Fruit fly (Drosophila melanogaster) whole organism, adult: ENCODE results near the gene CG32512.
A peak's percentile ranks its signal among the peaks of the same experiment; 100 is the strongest.

ENCODE experiments used
- CG11617 ChIP-seq: fragments of 200-800 bp; sonication (Bioruptor generic); optimal IDR thresholded peaks from 2 replicates; lab custom pipeline; 2017; ENCODE audit warnings: mild to moderate bottlenecking, missing biosample characterization, missing genetic modification reagents, missing genetic modification characterization
- CG12768 ChIP-seq: fragments of 200-800 bp; sonication (Bioruptor generic); optimal IDR thresholded peaks from 2 replicates; lab custom pipeline; 2017; ENCODE audit warnings: missing biosample characterization, missing genetic modification characterization, mild to moderate bottlenecking, moderate library complexity, missing genetic modification reagents
- CG14711 ChIP-seq: fragments of 200-800 bp; sonication (Bioruptor generic); optimal IDR thresholded peaks from 2 replicates; lab custom pipeline; 2018; ENCODE audit warnings: missing biosample characterization, mild to moderate bottlenecking, missing genetic modification characterization, moderate library complexity
- CG1620 ChIP-seq: fragments of 200-800 bp; sonication (Bioruptor generic); optimal IDR thresholded peaks from 2 replicates; lab custom pipeline; 2016; ENCODE audit warnings: missing biosample characterization, missing genetic modification characterization
- CG33017 ChIP-seq: fragments of 200-800 bp; sonication (Bioruptor generic); optimal IDR thresholded peaks from 2 replicates; lab custom pipeline; 2018; ENCODE audit warnings: missing biosample characterization, mild to moderate bottlenecking, missing genetic modification characterization, moderate library complexity
- CG5204 ChIP-seq: fragments of 200-800 bp; sonication (Bioruptor generic); optimal IDR thresholded peaks from 2 replicates; lab custom pipeline; 2016; ENCODE audit warnings: missing biosample characterization, missing genetic modification characterization
- CG7045 ChIP-seq: fragments of 200-800 bp; sonication (Bioruptor generic); optimal IDR thresholded peaks from 2 replicates; lab custom pipeline; 2017; ENCODE audit warnings: missing biosample characterization, mild to moderate bottlenecking, missing genetic modification characterization
- CG7101 ChIP-seq: fragments of 200-800 bp; sonication (Bioruptor generic); optimal IDR thresholded peaks from 2 replicates; lab custom pipeline; 2018; ENCODE audit warnings: missing biosample characterization, mild to moderate bottlenecking, missing genetic modification characterization, moderate library complexity
- Clk ChIP-seq: fragments of 200-800 bp; sonication (Bioruptor generic); optimal IDR thresholded peaks from 2 replicates; lab custom pipeline; 2017; ENCODE audit warnings: missing biosample characterization, missing genetic modification characterization
- Crg-1 ChIP-seq: fragments of 200-800 bp; sonication (Bioruptor generic); optimal IDR thresholded peaks from 2 replicates; lab custom pipeline; 2016; ENCODE audit warnings: missing biosample characterization, missing genetic modification characterization
- Hr96 ChIP-seq: fragments of 200-800 bp; sonication (Bioruptor generic); optimal IDR thresholded peaks from 2 replicates; lab custom pipeline; 2016; ENCODE audit warnings: missing biosample characterization, missing genetic modification characterization
- Mnt ChIP-seq: fragments of 200-800 bp; sonication (Bioruptor generic); optimal IDR thresholded peaks from 2 replicates; lab custom pipeline; 2016; ENCODE audit warnings: missing biosample characterization, mild to moderate bottlenecking, missing genetic modification characterization
- bab1 ChIP-seq: fragments of 200-800 bp; sonication (Bioruptor generic); optimal IDR thresholded peaks from 3 replicates; lab custom pipeline; 2019; ENCODE audit warnings: missing biosample characterization, mild to moderate bottlenecking, missing genetic modification characterization, moderate library complexity
- cic ChIP-seq: fragments of 200-800 bp; sonication (Bioruptor generic); optimal IDR thresholded peaks from 2 replicates; lab custom pipeline; 2017; ENCODE audit warnings: missing biosample characterization, mild to moderate bottlenecking, missing genetic modification characterization, moderate library complexity
- cnc ChIP-seq, 2 experiments: fragments of >200 bp; optimal IDR thresholded peaks; 2 replicates each; lab custom pipeline; 2017
- kay ChIP-seq: fragments of 200-800 bp; sonication (Bioruptor generic); peaks from one replicate; lab custom pipeline; 2016; ENCODE audit warnings: missing biosample characterization, missing genetic modification characterization, borderline replicate concordance
- ovo ChIP-seq: fragments of 200-800 bp; sonication (Bioruptor generic); optimal IDR thresholded peaks from 2 replicates; lab custom pipeline; 2016; ENCODE audit warnings: missing biosample characterization, missing genetic modification characterization
- pad ChIP-seq: fragments of 200-800 bp; sonication (Bioruptor generic); optimal IDR thresholded peaks from 3 replicates; lab custom pipeline; 2017; ENCODE audit warnings: missing biosample characterization, missing genetic modification characterization, mild to moderate bottlenecking, moderate library complexity, missing genetic modification reagents
- tj ChIP-seq: fragments of 200-800 bp; sonication (Bioruptor generic); optimal IDR thresholded peaks from 3 replicates; lab custom pipeline; 2017; ENCODE audit warnings: missing biosample characterization, mild to moderate bottlenecking, missing genetic modification characterization, moderate library complexity
- toe ChIP-seq: fragments of 200-800 bp; sonication (Bioruptor generic); optimal IDR thresholded peaks from 2 replicates; lab custom pipeline; 2016; ENCODE audit warnings: missing biosample characterization, missing genetic modification characterization

CG32512 gene

dm6 chrX:21045448-21045941 lies 21.8 kb downstream of the CG32512 start:
- TF ChIP-seq CG5204 (GFP tag; lab: Kevin White, UChicago) (no peak), CG14711 (tag; lab: Kevin White, UChicago) (peak; percentile 26)

dm6 chrX:21044831-21045447 lies 22.4 kb downstream of the CG32512 start, which contains the start of gene Cbs:
TSS of gene Cbs (plus strand) at chrX:21045138.
- TF ChIP-seq CG14711 (tag; lab: Kevin White, UChicago) (peak; percentile 25), CG11617 (GFP tag; lab: Kevin White, UChicago) (peak; percentile 73), tj (peak; percentile 36), CG12768 (GFP tag; lab: Kevin White, UChicago) (no peak), kay (peak; percentile 58), Mnt (GFP tag; lab: Kevin White, UChicago) (peak; percentile 65), CG5204 (GFP tag; lab: Kevin White, UChicago) (no peak), CG7045 (GFP tag; lab: Kevin White, UChicago) (peak; percentile 61), Hr96 (GFP tag; lab: Kevin White, UChicago) (no peak), cnc (optimal IDR thresholded peaks at IDR 0.05; lab: Kevin White, UChicago) (no peak), toe (GFP tag; lab: Kevin White, UChicago) (peak; percentile 34), pad (peak; percentile 35), cic (GFP tag; lab: Kevin White, UChicago) (peak; percentile 36), CG7101 (peak; percentile 17), ovo (peak; percentile 94), CG33017 (peak; percentile 51), Crg-1 (peak; percentile 25), CG1620 (GFP tag; lab: Kevin White, UChicago) (peak; percentile 17), Clk (GFP tag; lab: Kevin White, UChicago) (no peak), bab1 (GFP tag; lab: Kevin White, UChicago) (peak; percentile 33)

- TF ChIP-seq cnc (optimal IDR thresholded peaks at IDR 0.05; lab: Kevin White, UChicago): peak in 1 of 2 experiments; percentile 76
- TF ChIP-seq CG7045 (GFP tag; lab: Kevin White, UChicago): no peak
- no peak for TF ChIP-seq CG14711 (tag; lab: Kevin White, UChicago)
These were observed 23.0 kb downstream of the CG32512 start for dm6 chrX:21044278-21044830.

- TF ChIP-seq cnc (optimal IDR thresholded peaks at IDR 0.05; lab: Kevin White, UChicago): no peak
- peak; percentile 35 for TF ChIP-seq toe (GFP tag; lab: Kevin White, UChicago)
- TF ChIP-seq Mnt (GFP tag; lab: Kevin White, UChicago): peak; percentile 71
- TF ChIP-seq ovo: peak; percentile 59
- peak; percentile 83 for TF ChIP-seq CG11617 (GFP tag; lab: Kevin White, UChicago)
- peak; percentile 39 for TF ChIP-seq Clk (GFP tag; lab: Kevin White, UChicago)
- TF ChIP-seq bab1 (GFP tag; lab: Kevin White, UChicago): peak; percentile 85
- TF ChIP-seq Hr96 (GFP tag; lab: Kevin White, UChicago): peak; percentile 53
- peak; percentile 46 for TF ChIP-seq CG1620 (GFP tag; lab: Kevin White, UChicago)
- TF ChIP-seq CG7101: peak; percentile 92
- TF ChIP-seq CG14711 (tag; lab: Kevin White, UChicago): peak; percentile 85
- peak; percentile 66 for TF ChIP-seq CG12768 (GFP tag; lab: Kevin White, UChicago)
- TF ChIP-seq pad: peak; percentile 70
- peak; percentile 78 for TF ChIP-seq kay
- peak; percentile 82 for TF ChIP-seq CG33017
- peak; percentile 26 for TF ChIP-seq CG5204 (GFP tag; lab: Kevin White, UChicago)
- peak; percentile 49 for TF ChIP-seq cic (GFP tag; lab: Kevin White, UChicago)
- peak; percentile 84 for TF ChIP-seq tj
- TF ChIP-seq Crg-1: no peak
- peak; percentile 79 for TF ChIP-seq CG7045 (GFP tag; lab: Kevin White, UChicago)
These were observed 24.5 kb downstream of the CG32512 start for dm6 chrX:21042638-21043513.

- TF ChIP-seq cic (GFP tag; lab: Kevin White, UChicago): no peak
- peak; percentile 34 for TF ChIP-seq CG5204 (GFP tag; lab: Kevin White, UChicago)
- TF ChIP-seq kay: peak; percentile 87
These were observed 25.5 kb downstream of the CG32512 start, which contains the start of gene Mgstl for dm6 chrX:21041825-21042224. TSS of gene Mgstl (plus strand) at chrX:21042125.

- TF ChIP-seq kay: no peak
- no peak for TF ChIP-seq CG5204 (GFP tag; lab: Kevin White, UChicago)
- TF ChIP-seq CG1620 (GFP tag; lab: Kevin White, UChicago): no peak
- no peak for TF ChIP-seq pad
- no peak for TF ChIP-seq CG11617 (GFP tag; lab: Kevin White, UChicago)
These were observed 26.8 kb downstream of the CG32512 start, which contains the start of gene CG15449 for dm6 chrX:21040505-21040904. TSS of gene CG15449 (minus strand) at chrX:21040605.
